Fruit fly (Drosophila melanogaster) whole organism, embryonic: ENCODE data around the gene CG14232.

ENCODE experiments used
- Bgb ChIP-seq: fragments of 200-800 bp; sonication (Bioruptor generic); IDR thresholded peaks from 2 replicates; pipeline ENCODE4 v1.3.6; 2022; ENCODE audit warnings: missing biosample characterization, missing genetic modification characterization; ENCODE audit not compliant: partially characterized antibody
- CG2116 ChIP-seq: fragments of 200-800 bp; sonication (Bioruptor generic); optimal IDR thresholded peaks from 3 replicates; lab custom pipeline; 2018; ENCODE audit warnings: missing biosample characterization, mild to moderate bottlenecking, missing genetic modification characterization
- CG2678 ChIP-seq: fragments of 200-800 bp; sonication (Bioruptor generic); optimal IDR thresholded peaks from 3 replicates; lab custom pipeline; 2019; ENCODE audit warnings: missing biosample characterization, mild to moderate bottlenecking, missing genetic modification characterization, moderate library complexity
- MESR4 ChIP-seq: fragments of 200-800 bp; sonication (Bioruptor generic); optimal IDR thresholded peaks from 2 replicates; lab custom pipeline; 2018; ENCODE audit warnings: missing biosample characterization, mild to moderate bottlenecking, missing genetic modification characterization, moderate library complexity
- Max ChIP-seq: fragments of 200-800 bp; sonication (Bioruptor generic); optimal IDR thresholded peaks from 2 replicates; lab custom pipeline; 2016; ENCODE audit warnings: missing biosample characterization, mild to moderate bottlenecking, missing genetic modification characterization
- Usf ChIP-seq: fragments of 200-800 bp; sonication (Bioruptor generic); optimal IDR thresholded peaks from 2 replicates; lab custom pipeline; 2017; ENCODE audit warnings: missing genotype, missing biosample characterization, missing genetic modification characterization
- fru ChIP-seq: fragments of >200 bp; optimal IDR thresholded peaks from 2 replicates; lab custom pipeline; 2017
- grn ChIP-seq: fragments of 200-800 bp; sonication (Bioruptor generic); optimal IDR thresholded peaks from 3 replicates; lab custom pipeline; 2017; ENCODE audit warnings: missing biosample characterization, missing genetic modification characterization
- h ChIP-seq: fragments of >200 bp; optimal IDR thresholded peaks from 2 replicates; lab custom pipeline; 2017
- kah ChIP-seq: fragments of 200-800 bp; sonication (Bioruptor generic); optimal IDR thresholded peaks from 2 replicates; lab custom pipeline; 2018; ENCODE audit warnings: missing biosample characterization, mild to moderate bottlenecking, missing genetic modification characterization
- psq ChIP-seq: fragments of 200-800 bp; sonication (Bioruptor generic); optimal IDR thresholded peaks from 2 replicates; lab custom pipeline; 2017; ENCODE audit warnings: missing biosample characterization, missing genetic modification characterization
- sug ChIP-seq: fragments of 200-800 bp; optimal IDR thresholded peaks from 2 replicates; lab custom pipeline; 2019; ENCODE audit warnings: missing biosample characterization, mild to moderate bottlenecking, missing genetic modification characterization, moderate library complexity

DNA sequence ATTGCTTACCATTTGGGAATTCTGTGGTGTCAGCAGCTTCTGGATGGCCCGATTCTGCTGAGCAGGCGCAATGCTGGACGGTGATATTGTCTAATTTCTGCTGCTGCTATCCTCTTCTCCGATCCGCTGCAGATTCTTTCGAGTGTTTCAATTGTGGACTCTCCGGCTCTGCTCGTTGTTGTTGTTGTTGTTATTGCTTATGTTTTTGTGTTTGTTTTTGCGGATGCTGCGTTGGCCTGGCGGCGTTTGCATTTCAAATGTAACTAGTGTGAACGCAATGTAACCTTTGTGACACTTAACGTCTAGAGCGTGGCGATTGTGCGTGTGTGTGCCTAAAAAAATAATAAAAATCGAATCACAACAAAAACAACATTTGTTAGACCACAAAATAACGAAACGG lies 7.9 kb upstream of the CG14232 start:
- no peak for TF ChIP-seq kah
- no peak for TF ChIP-seq grn (GFP tag; lab: Kevin White, UChicago)
- TF ChIP-seq sug (tag; lab: Kevin White, UChicago), result no peak
- no peak for TF ChIP-seq h (lab: Kevin White, UChicago)
- TF ChIP-seq Bgb, result no peak
- no peak for TF ChIP-seq Max (GFP tag; lab: Kevin White, UChicago)
- no peak for TF ChIP-seq Usf
- no peak for TF ChIP-seq CG2116 (GFP tag; lab: Kevin White, UChicago)
- TF ChIP-seq psq (GFP tag; lab: Kevin White, UChicago), result no peak
- TF ChIP-seq fru, result no peak
- no peak for TF ChIP-seq CG2678 (tag; lab: Kevin White, UChicago)
- no peak for TF ChIP-seq MESR4 (GFP tag; lab: Kevin White, UChicago)
